Fruit fly (Drosophila melanogaster) whole organism: ENCODE results near the gene CG43923.
"Not testable (repeated sequence)": the region's sequence is repeated elsewhere in the genome, so short reads cannot be mapped to it uniquely, and the experiment has no call there.

Source experiments
- CG8478 ChIP-seq: fragments of >200 bp; optimal IDR thresholded peaks from 2 replicates; lab custom pipeline; 2018; ENCODE audit warnings: inconsistent platforms
- Dll ChIP-seq: fragments of >200 bp; optimal IDR thresholded peaks from 2 replicates; lab custom pipeline; 2017
- EcR ChIP-seq, 2 experiments: fragments of >200 bp; optimal IDR thresholded peaks; 2 replicates each; lab custom pipeline; 2017; ENCODE audit warnings: missing biosample characterization in 2 of 2, missing genetic modification characterization in 2 of 2, missing genetic modification reagents in 2 of 2
- pan ChIP-seq: fragments of >200 bp; optimal IDR thresholded peaks from 2 replicates; lab custom pipeline; 2017
- psq ChIP-seq: fragments of >200 bp; optimal IDR thresholded peaks from 2 replicates; lab custom pipeline; 2017
- usp ChIP-seq: fragments of >200 bp; optimal IDR thresholded peaks from 2 replicates; lab custom pipeline; 2017; ENCODE audit warnings: missing biosample characterization, missing genetic modification characterization, mixed read lengths

DNA sequence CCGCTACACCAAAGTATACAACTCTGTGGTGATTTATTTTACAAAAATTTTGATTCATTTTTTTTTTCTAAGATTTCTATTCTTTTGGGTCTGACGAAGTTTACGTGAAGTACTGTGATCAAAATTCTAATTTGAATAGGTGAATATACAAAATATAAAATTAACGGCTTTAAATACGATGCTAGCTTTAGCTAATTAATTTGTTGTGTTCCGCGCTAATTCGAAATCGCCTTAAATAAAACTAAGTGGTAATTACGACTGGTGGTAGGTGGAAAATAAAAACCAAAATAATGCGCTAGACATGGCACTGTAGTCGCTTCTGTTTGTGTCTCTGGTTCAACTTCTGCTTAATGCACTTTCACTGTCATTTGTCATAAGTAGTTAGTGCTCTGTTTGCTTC is at the start of gene CG43923:
- TF ChIP-seq pan (lab: Kevin White, UChicago); Dll (lab: Kevin White, UChicago); psq (lab: Kevin White, UChicago); EcR (GFP tag; optimal IDR thresholded peaks at IDR 0.05; lab: Kevin White, UChicago); usp (GFP tag; lab: Kevin White, UChicago); CG8478 (lab: Kevin White, UChicago): not testable (repeated sequence)
